Worm (Caenorhabditis elegans): ENCODE measurements around the gene srz-79.

DNA sequence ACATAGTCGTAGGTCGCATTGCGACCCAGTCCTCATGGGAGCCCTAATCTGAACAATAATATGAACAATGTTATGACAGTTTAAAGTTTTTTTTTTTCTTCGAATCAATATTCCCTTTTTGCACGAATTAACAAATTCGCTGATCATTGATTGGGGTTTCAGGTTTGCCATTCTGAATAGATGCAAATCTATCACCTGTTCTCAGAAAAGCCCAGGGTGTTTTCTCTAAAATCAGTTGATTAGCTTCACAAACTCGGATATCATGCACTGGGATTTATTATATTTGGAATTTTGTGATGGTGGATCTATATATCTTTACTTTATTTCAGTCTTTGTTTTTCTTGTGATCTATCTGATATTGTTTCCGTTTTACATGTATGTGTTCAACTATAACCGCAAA is 40.1 kb upstream of the srz-79 start, which contains the start of gene srz-23:
- no peak for TF ChIP-seq unc-62 (GFP tag; optimal IDR thresholded peaks at IDR 0.05)
- TF ChIP-seq ztf-26 (tag; optimal IDR thresholded peaks at IDR 0.05): no peak
- no peak for TF ChIP-seq sdz-38 (tag; optimal IDR thresholded peaks at IDR 0.05)
- no peak for TF ChIP-seq mes-4 (tag; optimal IDR thresholded peaks at IDR 0.05)
- no peak for TF ChIP-seq pha-4 (tag; optimal IDR thresholded peaks at IDR 0.05)

Measured in whole organism, young adult.